Worm (Caenorhabditis elegans) whole organism, early embryonic: ENCODE measurements around the gene zip-8.
A peak's percentile ranks its signal among the peaks of the same experiment; 100 is the strongest.

Source experiments
- B0310.2 ChIP-seq: sonication (generic microtip); optimal IDR thresholded peaks from 2 replicates; lab custom pipeline; 2016; ENCODE audit warnings: mild to moderate bottlenecking, missing genetic modification characterization, missing compliant biosample characterization
- F13C5.2 ChIP-seq: sonication (generic microtip); optimal IDR thresholded peaks from 2 replicates; lab custom pipeline; 2017; ENCODE audit warnings: mild to moderate bottlenecking, missing genetic modification characterization, inconsistent platforms, missing compliant biosample characterization
- aly-1 ChIP-seq: sonication (generic microtip); optimal IDR thresholded peaks from 2 replicates; lab custom pipeline; 2016; ENCODE audit warnings: missing genetic modification characterization, missing compliant biosample characterization
- ama-1 ChIP-seq: fragments of 150-350 bp; optimal IDR thresholded peaks from 2 replicates; lab custom pipeline; 2014
- ceh-13 ChIP-seq: fragments of 200-800 bp; sonication (Bioruptor generic); optimal IDR thresholded peaks from 2 replicates; lab custom pipeline; 2018; ENCODE audit warnings: mild to moderate bottlenecking, missing genetic modification characterization, missing compliant biosample characterization
- ceh-36 ChIP-seq: sonication (generic microtip); optimal IDR thresholded peaks from 2 replicates; lab custom pipeline; 2016; ENCODE audit warnings: missing genetic modification characterization, inconsistent platforms, missing compliant biosample characterization
- ets-7 ChIP-seq: sonication (generic microtip); optimal IDR thresholded peaks from 2 replicates; lab custom pipeline; 2016; ENCODE audit warnings: missing genotype, missing genetic modification characterization, missing compliant biosample characterization
- flt-1 ChIP-seq: fragments of 200-800 bp; sonication (Bioruptor generic); IDR thresholded peaks from 2 replicates; pipeline ENCODE4 v1.3.6; 2022; ENCODE audit warnings: missing genetic modification characterization, missing compliant biosample characterization
- hmbx-1 ChIP-seq: sonication (generic microtip); optimal IDR thresholded peaks from 2 replicates; lab custom pipeline; 2016; ENCODE audit warnings: mild to moderate bottlenecking, missing genetic modification characterization, missing compliant biosample characterization
- hmg-4 ChIP-seq: fragments of 200-800 bp; sonication (Bioruptor generic); optimal IDR thresholded peaks from 2 replicates; lab custom pipeline; 2018; ENCODE audit warnings: mild to moderate bottlenecking, missing genetic modification characterization, missing compliant biosample characterization
- hnd-1 ChIP-seq: sonication (generic microtip); optimal IDR thresholded peaks from 2 replicates; lab custom pipeline; 2016; ENCODE audit warnings: missing genetic modification characterization, missing compliant biosample characterization
- pes-1 ChIP-seq: fragments of 200-800 bp; sonication (Bioruptor generic); IDR thresholded peaks from 2 replicates; pipeline ENCODE4 v1.3.6; 2022; ENCODE audit warnings: missing genetic modification reagents, missing genetic modification characterization, missing compliant biosample characterization
- scrt-1 ChIP-seq: fragments of 200-800 bp; sonication (Bioruptor generic); IDR thresholded peaks from 2 replicates; pipeline ENCODE4 v1.3.6; 2022; ENCODE audit warnings: missing genetic modification characterization, missing compliant biosample characterization
- sea-1 ChIP-seq: fragments of 200-800 bp; sonication (Bioruptor generic); conservative IDR thresholded peaks from 2 replicates; pipeline ENCODE4 v1.3.6; 2022; ENCODE audit warnings: missing genetic modification characterization, missing compliant biosample characterization
- tbx-11 ChIP-seq: fragments of 200-800 bp; sonication (Bioruptor generic); IDR thresholded peaks from 2 replicates; pipeline ENCODE4 v1.3.6; 2022; ENCODE audit warnings: missing genetic modification characterization, missing compliant biosample characterization
- tbx-37 ChIP-seq: fragments of 200-800 bp; sonication (Bioruptor generic); conservative IDR thresholded peaks from 2 replicates; pipeline ENCODE4 v1.3.6; 2022; ENCODE audit warnings: missing genetic modification reagents, missing genetic modification characterization, missing compliant biosample characterization
- tra-4 ChIP-seq: sonication (generic microtip); optimal IDR thresholded peaks from 2 replicates; lab custom pipeline; 2017; ENCODE audit warnings: missing genetic modification characterization, missing compliant biosample characterization

The zip-8 gene

DNA sequence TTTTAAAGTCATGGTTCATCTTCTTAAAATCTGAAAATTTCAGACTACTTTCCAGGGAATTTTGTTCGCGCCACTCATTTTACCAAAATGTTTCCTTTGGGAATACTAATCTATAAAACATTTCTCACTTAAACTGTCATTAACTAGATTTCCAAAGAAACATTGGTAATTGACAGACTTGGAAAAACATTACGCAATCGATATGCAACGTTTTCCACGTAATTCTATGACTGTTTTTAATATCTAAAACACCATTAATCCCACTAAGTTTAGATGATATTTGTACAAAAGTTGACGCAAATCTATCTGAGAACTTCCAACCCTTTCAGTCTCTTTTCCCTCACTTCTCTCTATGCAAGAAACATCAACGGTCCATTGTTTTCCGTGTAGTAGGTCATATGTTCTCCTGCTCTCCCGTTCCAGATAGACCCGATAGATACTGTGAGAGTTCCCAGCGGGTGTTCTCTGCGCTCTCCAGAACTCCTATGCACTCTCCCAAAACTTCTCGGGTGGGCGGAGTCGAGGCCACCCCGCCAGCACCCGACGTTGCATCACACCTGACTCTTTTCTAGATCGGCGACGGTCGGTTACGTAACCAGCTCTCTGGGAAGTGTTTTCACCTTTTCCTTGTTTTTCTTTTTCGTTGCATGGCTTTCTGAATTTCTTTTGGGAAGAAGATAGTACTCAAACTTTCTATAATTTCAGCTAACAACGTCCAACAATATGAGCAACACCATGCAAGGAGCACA is at the start of gene zip-8:
zip-8 (plus strand) TSS at position 700 of the 749 bp plus-strand sequence.
- TF ChIP-seq scrt-1 (GFP tag; lab: Robert Waterston, UW) (no peak), ceh-13 (GFP tag; lab: Kevin White, UChicago) (no peak), ets-7 (tag; lab: Kevin White, UChicago) (no peak), aly-1 (no peak), flt-1 (GFP tag; lab: Robert Waterston, UW) (no peak), tbx-37 (GFP tag; lab: Robert Waterston, UW) (no peak), hmbx-1 (tag; lab: Kevin White, UChicago) (no peak), B0310.2 (no peak), sea-1 (GFP tag; lab: Robert Waterston, UW) (no peak), ceh-36 (tag; lab: Kevin White, UChicago) (no peak), ama-1 (lab: Kevin White, UChicago) (no peak), tbx-11 (GFP tag; lab: Robert Waterston, UW) (no peak), hmg-4 (no peak), tra-4 (tag; lab: Kevin White, UChicago) (no peak), hnd-1 (tag; lab: Kevin White, UChicago) (no peak), pes-1 (GFP tag; lab: Robert Waterston, UW) (no peak), F13C5.2 (tag; lab: Kevin White, UChicago) (no peak)

DNA sequence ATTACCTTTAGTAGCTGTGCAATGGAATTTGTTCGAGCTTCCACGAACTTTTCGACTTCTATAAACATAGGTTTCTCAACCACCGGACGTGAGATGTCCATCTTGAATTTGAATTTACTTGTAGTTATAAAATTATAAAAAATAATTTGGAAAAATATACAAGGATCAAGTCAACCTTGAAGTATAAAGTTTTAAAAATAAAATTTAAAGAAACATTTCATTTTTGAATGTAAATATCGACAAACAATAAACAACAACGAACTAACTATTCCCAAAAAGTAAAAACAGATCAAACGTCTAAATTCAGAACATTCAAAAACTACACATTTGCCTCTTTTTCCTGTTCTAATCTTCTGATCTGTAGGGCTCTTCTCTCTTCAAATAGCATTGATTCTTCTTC is 47.9 kb upstream of the zip-8 start, which contains the start of gene popl-1:
popl-1 (minus strand) TSS at position 101 of the 400 bp plus-strand sequence.
- TF ChIP-seq ceh-36 (tag; lab: Kevin White, UChicago) (no peak), scrt-1 (GFP tag; lab: Robert Waterston, UW) (no peak), hnd-1 (tag; lab: Kevin White, UChicago) (no peak), hmbx-1 (tag; lab: Kevin White, UChicago) (no peak), aly-1 (no peak), tbx-37 (GFP tag; lab: Robert Waterston, UW) (no peak), tra-4 (tag; lab: Kevin White, UChicago) (no peak), B0310.2 (no peak), F13C5.2 (tag; lab: Kevin White, UChicago) (no peak), ama-1 (lab: Kevin White, UChicago) (no peak), ceh-13 (GFP tag; lab: Kevin White, UChicago) (no peak), sea-1 (GFP tag; lab: Robert Waterston, UW) (no peak), pes-1 (GFP tag; lab: Robert Waterston, UW) (no peak), tbx-11 (GFP tag; lab: Robert Waterston, UW) (no peak), flt-1 (GFP tag; lab: Robert Waterston, UW) (no peak), ets-7 (tag; lab: Kevin White, UChicago) (no peak), hmg-4 (no peak)

DNA sequence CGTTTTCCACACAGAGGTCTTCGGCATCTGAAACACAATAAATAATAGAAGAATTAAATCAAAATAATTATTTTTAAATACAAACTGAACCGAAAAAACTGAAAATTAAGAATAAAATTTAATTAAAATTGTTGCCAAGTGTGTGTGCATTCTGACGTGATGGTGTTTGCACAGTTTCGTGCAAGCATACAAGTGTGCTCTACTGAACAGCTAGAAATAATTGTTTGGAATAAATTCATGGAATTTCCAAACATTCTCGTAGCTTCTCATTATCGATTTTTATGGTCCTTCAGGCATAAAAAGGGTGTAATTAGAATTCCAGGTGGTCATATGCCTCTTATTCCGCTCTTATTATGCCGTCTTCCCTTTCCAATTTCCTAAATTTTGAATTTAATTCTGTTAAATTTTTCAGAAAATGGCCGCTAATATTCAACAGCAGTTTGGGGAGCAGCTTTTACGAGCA is 47.0 kb upstream of the zip-8 start, which contains the start of the genes mrps-17 and txdc-9:
mrps-17 (minus strand) TSS at position 33 of the 463 bp plus-strand sequence.
txdc-9 (plus strand) TSS at position 413 of the 463 bp plus-strand sequence.
- TF ChIP-seq B0310.2 (no peak), F13C5.2 (tag; lab: Kevin White, UChicago) (peak; percentile 67), ama-1 (lab: Kevin White, UChicago) (no peak), flt-1 (GFP tag; lab: Robert Waterston, UW) (0 out of 2 replicates have a peak, but pooled peaks have one; percentile 38)

DNA sequence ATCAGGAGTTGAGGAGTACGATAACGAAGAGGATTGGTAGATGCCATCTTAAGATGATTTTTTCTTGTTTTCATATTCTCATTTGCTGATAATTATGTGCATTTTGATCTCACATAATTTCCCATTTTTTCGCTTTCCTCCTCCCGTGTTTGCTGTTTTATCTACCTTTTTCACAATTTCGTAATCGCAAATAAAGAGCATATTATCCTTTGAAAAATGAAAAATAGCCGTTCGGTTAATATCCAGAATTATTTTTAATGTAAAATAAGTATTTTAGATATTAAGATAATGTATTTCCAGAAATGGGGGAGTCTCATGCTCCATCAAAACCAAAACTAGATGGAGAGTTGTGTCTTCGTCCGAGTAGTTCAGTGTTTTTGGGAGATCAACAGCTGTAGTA is 45.8 kb upstream of the zip-8 start, which contains the start of gene vps-16:
vps-16 (plus strand) TSS at position 301 of the 400 bp plus-strand sequence.
- TF ChIP-seq hmg-4 (no peak), ceh-13 (GFP tag; lab: Kevin White, UChicago) (no peak)

DNA sequence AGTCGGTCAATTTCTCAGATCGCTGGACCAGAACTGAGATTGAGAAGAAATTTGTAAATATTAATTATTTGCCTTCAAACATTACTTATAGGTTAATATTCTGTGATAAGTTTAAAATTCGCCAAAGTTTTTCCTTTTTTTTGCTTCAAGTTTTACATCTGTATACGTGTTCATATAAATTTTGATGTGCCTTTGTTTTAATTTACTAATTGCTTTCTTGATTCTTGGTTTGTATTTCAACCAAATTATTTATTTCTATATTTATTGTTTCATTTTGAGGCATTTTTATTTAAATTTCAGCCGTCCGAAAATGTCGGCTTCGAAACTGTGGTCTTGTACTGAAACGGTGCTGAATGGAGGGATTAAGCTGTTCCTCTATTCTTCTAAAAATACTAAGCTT is 42.4 kb upstream of the zip-8 start, which contains the start of gene C05D11.1:
C05D11.1 (plus strand) TSS at position 301 of the 400 bp plus-strand sequence.
- TF ChIP-seq hmbx-1 (tag; lab: Kevin White, UChicago) = no peak
- TF ChIP-seq tbx-11 (GFP tag; lab: Robert Waterston, UW) = no peak
- no peak for TF ChIP-seq hmg-4
- TF ChIP-seq ets-7 (tag; lab: Kevin White, UChicago) = no peak
- TF ChIP-seq hnd-1 (tag; lab: Kevin White, UChicago) = no peak
- no peak for TF ChIP-seq ceh-13 (GFP tag; lab: Kevin White, UChicago)
- no peak for TF ChIP-seq ceh-36 (tag; lab: Kevin White, UChicago)
- TF ChIP-seq scrt-1 (GFP tag; lab: Robert Waterston, UW) = no peak
- no peak for TF ChIP-seq ama-1 (lab: Kevin White, UChicago)
- no peak for TF ChIP-seq sea-1 (GFP tag; lab: Robert Waterston, UW)
- TF ChIP-seq tbx-37 (GFP tag; lab: Robert Waterston, UW) = no peak
- no peak for TF ChIP-seq B0310.2
- TF ChIP-seq flt-1 (GFP tag; lab: Robert Waterston, UW) = no peak
- TF ChIP-seq aly-1 = no peak
- TF ChIP-seq tra-4 (tag; lab: Kevin White, UChicago) = no peak
- no peak for TF ChIP-seq F13C5.2 (tag; lab: Kevin White, UChicago)
- TF ChIP-seq pes-1 (GFP tag; lab: Robert Waterston, UW) = no peak

DNA sequence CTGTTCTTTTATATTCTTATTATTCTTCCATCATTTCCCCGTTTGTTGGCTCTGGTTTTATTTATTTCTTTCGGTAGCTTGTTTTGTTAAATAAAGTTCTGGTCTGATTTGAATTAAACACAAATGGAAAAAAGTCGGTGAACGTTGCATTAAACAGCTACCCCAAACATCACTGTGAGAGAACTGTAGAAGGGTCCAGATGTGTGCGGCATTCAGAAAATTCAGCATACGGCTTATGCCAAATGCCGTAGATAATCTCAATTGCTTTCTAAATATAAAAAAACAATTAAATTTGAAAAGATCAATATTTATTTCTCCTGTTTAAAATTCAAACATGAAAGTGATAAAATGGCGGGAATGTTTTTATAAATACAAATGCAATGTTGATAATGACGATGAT is 38.9 kb upstream of the zip-8 start:
- TF ChIP-seq B0310.2 = no peak
- TF ChIP-seq hnd-1 (tag; lab: Kevin White, UChicago) = no peak
- TF ChIP-seq pes-1 (GFP tag; lab: Robert Waterston, UW) = no peak
- no peak for TF ChIP-seq tbx-37 (GFP tag; lab: Robert Waterston, UW)
- no peak for TF ChIP-seq hmbx-1 (tag; lab: Kevin White, UChicago)
- no peak for TF ChIP-seq ama-1 (lab: Kevin White, UChicago)
- no peak for TF ChIP-seq ets-7 (tag; lab: Kevin White, UChicago)
- TF ChIP-seq scrt-1 (GFP tag; lab: Robert Waterston, UW) = no peak
- no peak for TF ChIP-seq flt-1 (GFP tag; lab: Robert Waterston, UW)
- no peak for TF ChIP-seq hmg-4
- TF ChIP-seq sea-1 (GFP tag; lab: Robert Waterston, UW) = no peak
- TF ChIP-seq ceh-13 (GFP tag; lab: Kevin White, UChicago) = no peak
- TF ChIP-seq tra-4 (tag; lab: Kevin White, UChicago) = no peak
- TF ChIP-seq F13C5.2 (tag; lab: Kevin White, UChicago) = no peak
- TF ChIP-seq ceh-36 (tag; lab: Kevin White, UChicago) = no peak
- TF ChIP-seq tbx-11 (GFP tag; lab: Robert Waterston, UW) = no peak
- no peak for TF ChIP-seq aly-1
